Worm (Caenorhabditis elegans) whole organism, L3 larva: ENCODE data around the gene clec-128.

Experiments used
- R02D3.7 ChIP-seq: fragments of 150-350 bp; optimal IDR thresholded peaks from 2 replicates; lab custom pipeline; 2014; ENCODE audit warnings: missing biosample characterization, missing genetic modification characterization
- ZK546.5 ChIP-seq: sonication (generic microtip); optimal IDR thresholded peaks from 2 replicates; lab custom pipeline; 2017; ENCODE audit warnings: missing biosample characterization, missing genetic modification characterization
- aly-2 ChIP-seq: fragments of 150-350 bp; optimal IDR thresholded peaks from 2 replicates; lab custom pipeline; 2014; ENCODE audit warnings: missing biosample characterization, missing genetic modification characterization
- ama-1 ChIP-seq: fragments of 150-350 bp; optimal IDR thresholded peaks from 2 replicates; lab custom pipeline; 2018
- ceh-16 ChIP-seq: sonication (generic microtip); optimal IDR thresholded peaks from 2 replicates; lab custom pipeline; 2017; ENCODE audit warnings: missing biosample characterization, missing genetic modification characterization
- ceh-28 ChIP-seq: fragments of 150-350 bp; optimal IDR thresholded peaks from 2 replicates; lab custom pipeline; 2014; ENCODE audit warnings: missing biosample characterization, missing genetic modification reagents, missing genetic modification characterization
- ceh-82 ChIP-seq: fragments of 150-350 bp; optimal IDR thresholded peaks from 2 replicates; lab custom pipeline; 2014; ENCODE audit warnings: missing biosample characterization, missing genetic modification characterization
- daf-12 ChIP-seq: fragments of 150-350 bp; optimal IDR thresholded peaks from 2 replicates; lab custom pipeline; 2014; ENCODE audit warnings: missing biosample characterization, missing genetic modification reagents, missing genetic modification characterization
- egl-27 ChIP-seq: sonication (generic microtip); optimal IDR thresholded peaks from 4 replicates; lab custom pipeline; 2017; ENCODE audit warnings: missing biosample characterization, missing genetic modification reagents, missing genetic modification characterization
- egl-5 ChIP-seq: fragments of 150-350 bp; optimal IDR thresholded peaks from 2 replicates; lab custom pipeline; 2017; ENCODE audit warnings: missing biosample characterization, missing genetic modification reagents, missing genetic modification characterization, inconsistent platforms
- elt-1 ChIP-seq: fragments of 150-350 bp; optimal IDR thresholded peaks from 2 replicates; lab custom pipeline; 2014; ENCODE audit warnings: missing biosample characterization, missing genetic modification characterization
- elt-2 ChIP-seq: sonication (generic microtip); optimal IDR thresholded peaks from 2 replicates; lab custom pipeline; 2016; ENCODE audit warnings: missing genetic modification reagents, mild to moderate bottlenecking, missing genetic modification characterization, missing compliant biosample characterization
- elt-3 ChIP-seq, 3 experiments: fragments of 150-350 bp in 1 of 3; sonication (generic microtip) in 2 of 3; optimal IDR thresholded peaks; 2 replicates in 2 of 3; 4 replicates in 1 of 3; lab custom pipeline; 2014 to 2017; ENCODE audit warnings: missing biosample characterization in 3 of 3, missing genetic modification characterization in 3 of 3
- eor-1 ChIP-seq, 2 experiments: fragments of 150-350 bp; optimal IDR thresholded peaks; 2 replicates each; lab custom pipeline; 2014 to 2018; ENCODE audit warnings: missing biosample characterization in 2 of 2, missing genetic modification characterization in 2 of 2
- fkh-10 ChIP-seq: sonication (generic microtip); optimal IDR thresholded peaks from 2 replicates; lab custom pipeline; 2017; ENCODE audit warnings: missing biosample characterization, missing genetic modification reagents, missing genetic modification characterization
- fos-1 ChIP-seq: fragments of 150-350 bp; optimal IDR thresholded peaks from 2 replicates; lab custom pipeline; 2014; ENCODE audit warnings: missing biosample characterization, missing genetic modification characterization
- jun-1 ChIP-seq: fragments of 150-350 bp; optimal IDR thresholded peaks from 2 replicates; lab custom pipeline; 2014; ENCODE audit warnings: missing biosample characterization, missing genetic modification reagents, missing genetic modification characterization
- lin-15B ChIP-seq: fragments of 150-350 bp; optimal IDR thresholded peaks from 2 replicates; lab custom pipeline; 2014; ENCODE audit warnings: missing biosample characterization, missing genetic modification characterization
- lin-39 ChIP-seq: fragments of 150-350 bp; optimal IDR thresholded peaks from 2 replicates; lab custom pipeline; 2018; ENCODE audit warnings: missing biosample characterization, missing genetic modification reagents, missing genetic modification characterization
- lsy-12 ChIP-seq: sonication (generic microtip); optimal IDR thresholded peaks from 2 replicates; lab custom pipeline; 2016; ENCODE audit warnings: mild to moderate bottlenecking, missing genetic modification characterization, missing compliant biosample characterization
- nfya-1 ChIP-seq: sonication (generic microtip); optimal IDR thresholded peaks from 2 replicates; lab custom pipeline; 2017; ENCODE audit warnings: missing genetic modification characterization, mild to moderate bottlenecking, missing compliant biosample characterization, antibody characterized with exemption, moderate library complexity; ENCODE audit not compliant: insufficient read depth
- nhr-12 ChIP-seq: fragments of 150-350 bp; optimal IDR thresholded peaks from 2 replicates; lab custom pipeline; 2014; ENCODE audit warnings: missing biosample characterization, missing genetic modification characterization
- nhr-23 ChIP-seq: fragments of 150-350 bp; optimal IDR thresholded peaks from 2 replicates; lab custom pipeline; 2014; ENCODE audit warnings: missing biosample characterization, missing genetic modification reagents, missing genetic modification characterization
- nhr-237 ChIP-seq: fragments of 150-350 bp; optimal IDR thresholded peaks from 2 replicates; lab custom pipeline; 2014; ENCODE audit warnings: missing biosample characterization, missing genetic modification characterization
- nhr-25 ChIP-seq: sonication (generic microtip); optimal IDR thresholded peaks from 2 replicates; lab custom pipeline; 2017; ENCODE audit warnings: missing biosample characterization, missing genetic modification characterization
- nhr-67 ChIP-seq: fragments of 150-350 bp; optimal IDR thresholded peaks from 2 replicates; lab custom pipeline; 2014; ENCODE audit warnings: missing biosample characterization, missing genetic modification characterization
- nhr-76 ChIP-seq: fragments of 150-350 bp; sonication (generic microtip); optimal IDR thresholded peaks from 5 replicates; lab custom pipeline; 2014; ENCODE audit warnings: missing biosample characterization, missing genetic modification characterization
- nhr-77 ChIP-seq: fragments of 150-350 bp; optimal IDR thresholded peaks from 2 replicates; lab custom pipeline; 2014; ENCODE audit warnings: missing biosample characterization, missing genetic modification characterization
- pha-4 ChIP-seq: fragments of 150-350 bp; optimal IDR thresholded peaks from 2 replicates; lab custom pipeline; 2014; ENCODE audit warnings: missing biosample characterization, missing genetic modification reagents, missing genetic modification characterization
- pqm-1 ChIP-seq: fragments of 150-350 bp; optimal IDR thresholded peaks from 2 replicates; lab custom pipeline; 2017; ENCODE audit warnings: missing biosample characterization, missing genetic modification characterization, inconsistent platforms
- skn-1 ChIP-seq: fragments of 150-350 bp; optimal IDR thresholded peaks from 2 replicates; lab custom pipeline; 2014; ENCODE audit warnings: missing biosample characterization, missing genetic modification characterization
- snpc-4 ChIP-seq: fragments of 150-350 bp; optimal IDR thresholded peaks from 2 replicates; lab custom pipeline; 2014; ENCODE audit warnings: missing biosample characterization, missing genetic modification characterization
- tbx-2 ChIP-seq: sonication (generic microtip); optimal IDR thresholded peaks from 2 replicates; lab custom pipeline; 2016; ENCODE audit warnings: mild to moderate bottlenecking, missing genetic modification characterization, missing compliant biosample characterization
- unc-39 ChIP-seq: sonication (generic microtip); optimal IDR thresholded peaks from 4 replicates; lab custom pipeline; 2017; ENCODE audit warnings: missing biosample characterization, missing genetic modification characterization
- unc-62 ChIP-seq: fragments of 150-350 bp; sonication (generic microtip); optimal IDR thresholded peaks from 4 replicates; lab custom pipeline; 2014; ENCODE audit warnings: missing biosample characterization, missing genetic modification reagents, missing genetic modification characterization
- ztf-4 ChIP-seq: fragments of 150-350 bp; optimal IDR thresholded peaks from 2 replicates; lab custom pipeline; 2014; ENCODE audit warnings: missing biosample characterization, missing genetic modification characterization

The clec-128 gene

DNA sequence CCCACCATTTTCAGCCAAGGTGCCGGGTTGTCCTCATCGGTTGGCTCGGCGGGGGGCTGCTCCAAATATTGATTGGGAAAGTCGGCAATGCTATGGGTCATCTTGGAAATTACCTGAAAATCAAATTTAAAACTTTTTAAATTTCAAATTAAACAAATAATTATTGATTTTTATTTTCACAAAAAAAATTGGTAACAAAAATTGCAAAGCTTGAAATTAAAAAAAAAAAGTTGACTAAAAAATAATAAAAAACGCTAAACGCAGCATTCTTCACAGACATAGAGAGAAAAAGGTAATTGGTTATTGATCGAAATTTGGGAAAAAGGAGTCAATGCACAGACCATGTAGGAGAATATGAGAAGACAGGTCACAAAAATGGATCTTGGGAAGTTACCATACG lies 27.9 kb upstream of the clec-128 start, which contains the start of gene Y49F6A.11:
Y49F6A.11 (minus strand) TSS at position 101 of the 400 bp plus-strand sequence.
- TF ChIP-seq nhr-25 (tag; lab: Kevin White, UChicago) (no peak), skn-1 (tag; lab: Kevin White, UChicago) (no peak), nhr-12 (no peak), nhr-23 (tag; lab: Kevin White, UChicago) (no peak), ceh-28 (no peak), ceh-82 (tag; lab: Kevin White, UChicago) (no peak), egl-5 (tag; lab: Kevin White, UChicago) (no peak), lin-15B (no peak), daf-12 (tag; lab: Kevin White, UChicago) (no peak), egl-27 (tag; lab: Kevin White, UChicago) (no peak), ZK546.5 (tag; lab: Kevin White, UChicago) (no peak), snpc-4 (no peak), nhr-76 (tag; lab: Kevin White, UChicago) (no peak), nhr-67 (tag; lab: Kevin White, UChicago) (no peak), aly-2 (tag; lab: Kevin White, UChicago) (no peak), elt-3 (tag; optimal IDR thresholded peaks at IDR 0.05; lab: Kevin White, UChicago) (no peak)

DNA sequence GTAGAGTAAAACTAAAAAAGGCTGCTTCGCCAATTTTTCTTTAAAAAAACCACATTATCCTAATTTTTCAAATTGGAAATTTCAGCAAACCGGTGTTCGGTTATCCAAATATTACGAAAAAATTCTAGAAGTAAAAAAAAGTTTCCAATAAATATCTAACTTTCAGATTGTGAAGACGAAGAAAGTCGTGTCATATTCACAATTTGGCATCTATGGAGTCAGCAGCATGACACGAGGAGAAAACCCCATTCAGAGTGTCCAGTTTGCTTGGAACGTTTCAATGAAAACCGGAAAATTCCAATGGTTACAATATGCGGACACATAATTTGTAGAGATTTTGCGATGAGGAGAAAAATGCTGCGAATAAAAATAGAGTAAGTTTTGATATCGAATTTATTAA lies 24.5 kb upstream of the clec-128 start, which contains the start of gene Y49F6A.12:
Y49F6A.12 (plus strand) TSS at position 301 of the 400 bp plus-strand sequence.
- no peak for TF ChIP-seq nhr-25 (tag; lab: Kevin White, UChicago)
- TF ChIP-seq eor-1 (tag; optimal IDR thresholded peaks at IDR 0.05; lab: Kevin White, UChicago), result no peak
- no peak for TF ChIP-seq lin-39 (tag; lab: Kevin White, UChicago)
- TF ChIP-seq daf-12 (tag; lab: Kevin White, UChicago), result no peak
- TF ChIP-seq fos-1 (tag; lab: Kevin White, UChicago), result no peak
- TF ChIP-seq ama-1 (lab: Kevin White, UChicago), result no peak
- no peak for TF ChIP-seq tbx-2 (tag; lab: Kevin White, UChicago)
- no peak for TF ChIP-seq unc-62 (GFP tag; lab: Kevin White, UChicago)
- no peak for TF ChIP-seq snpc-4
- no peak for TF ChIP-seq ZK546.5 (tag; lab: Kevin White, UChicago)
- TF ChIP-seq fkh-10 (GFP tag; lab: Kevin White, UChicago), result no peak
- TF ChIP-seq nhr-237 (tag; lab: Kevin White, UChicago), result no peak
- no peak for TF ChIP-seq jun-1 (tag; lab: Kevin White, UChicago)
- TF ChIP-seq lsy-12 (tag; lab: Kevin White, UChicago), result no peak

DNA sequence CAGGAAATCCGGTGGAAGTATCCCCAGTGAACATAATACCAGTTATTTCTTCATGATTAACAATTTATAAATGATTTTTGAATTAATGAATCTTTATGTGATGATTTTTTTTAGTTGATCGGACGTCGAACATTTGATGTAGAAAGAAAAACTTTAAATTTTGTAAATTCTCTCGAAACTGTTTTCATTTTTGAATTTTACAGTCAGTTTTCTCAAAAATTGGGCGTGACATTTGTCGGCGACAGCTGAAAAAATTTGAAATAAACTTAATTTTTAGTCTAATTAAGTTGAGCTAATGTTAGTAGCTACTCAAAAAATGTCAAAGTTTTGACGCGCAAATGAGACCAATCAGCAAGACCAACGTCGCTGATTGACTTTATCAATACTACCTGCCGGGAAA lies 12.6 kb upstream of the clec-128 start, which contains the start of gene srh-60:
srh-60 (plus strand) TSS at position 301 of the 400 bp plus-strand sequence.
- TF ChIP-seq nhr-77 (tag; lab: Kevin White, UChicago) (no peak), egl-27 (tag; lab: Kevin White, UChicago) (no peak), nhr-67 (tag; lab: Kevin White, UChicago) (no peak), elt-2 (tag; lab: Kevin White, UChicago) (no peak), nhr-25 (tag; lab: Kevin White, UChicago) (no peak), ceh-82 (tag; lab: Kevin White, UChicago) (no peak), R02D3.7 (tag; lab: Kevin White, UChicago) (no peak), unc-62 (GFP tag; lab: Kevin White, UChicago) (no peak), fos-1 (tag; lab: Kevin White, UChicago) (no peak), egl-5 (tag; lab: Kevin White, UChicago) (no peak), snpc-4 (no peak), lin-39 (tag; lab: Kevin White, UChicago) (no peak), nfya-1 (tag; lab: Kevin White, UChicago) (no peak), daf-12 (tag; lab: Kevin White, UChicago) (no peak), unc-39 (tag; lab: Kevin White, UChicago) (no peak), ztf-4 (tag; lab: Kevin White, UChicago) (no peak)

DNA sequence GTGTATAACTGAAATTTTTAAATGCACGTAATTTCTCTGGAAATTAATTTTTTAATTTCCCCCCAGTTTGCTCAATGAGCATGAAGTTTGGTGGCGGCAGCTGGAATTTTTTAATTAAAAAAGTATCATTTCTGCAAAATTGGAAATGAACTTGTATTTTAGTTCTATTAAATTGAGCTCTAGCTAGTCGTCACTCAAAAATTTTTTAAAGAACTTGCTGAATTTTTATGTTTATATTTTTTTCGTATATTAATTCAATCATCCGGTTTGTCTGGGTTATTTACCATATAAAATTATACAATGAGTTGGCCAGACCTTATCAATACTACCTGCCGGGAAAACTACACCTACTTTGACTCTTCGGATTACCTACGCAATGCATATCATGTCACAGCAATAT lies 10.9 kb upstream of the clec-128 start, which contains the start of gene srh-59:
srh-59 (plus strand) TSS at position 301 of the 400 bp plus-strand sequence.
- TF ChIP-seq ceh-16 (tag; lab: Kevin White, UChicago) (no peak), egl-27 (tag; lab: Kevin White, UChicago) (no peak), eor-1 (tag; optimal IDR thresholded peaks at IDR 0.05; lab: Kevin White, UChicago) (no peak), tbx-2 (tag; lab: Kevin White, UChicago) (no peak), pqm-1 (tag; lab: Kevin White, UChicago) (no peak), elt-1 (tag; lab: Kevin White, UChicago) (no peak), ZK546.5 (tag; lab: Kevin White, UChicago) (no peak), elt-2 (tag; lab: Kevin White, UChicago) (no peak), snpc-4 (no peak), ama-1 (lab: Kevin White, UChicago) (no peak), aly-2 (tag; lab: Kevin White, UChicago) (no peak), ceh-82 (tag; lab: Kevin White, UChicago) (no peak), pha-4 (tag; lab: Kevin White, UChicago) (no peak)
